Worm (Caenorhabditis elegans) whole organism, L1 larva: ENCODE measurements around the gene T03E6.8.

ENCODE experiments used
- ceh-82 ChIP-seq, 3 experiments: fragments of 150-350 bp in 1 of 3; sonication (generic microtip) in 2 of 3; optimal IDR thresholded peaks; 2 replicates each; lab custom pipeline; 2014 to 2017; ENCODE audit warnings: missing biosample characterization in 3 of 3, missing genetic modification characterization in 3 of 3
- jun-1 ChIP-seq: fragments of 150-350 bp; optimal IDR thresholded peaks from 2 replicates; lab custom pipeline; 2014; ENCODE audit warnings: missing biosample characterization, missing genetic modification reagents, missing genetic modification characterization
- nhr-47 ChIP-seq: sonication (generic microtip); optimal IDR thresholded peaks from 2 replicates; lab custom pipeline; 2016; ENCODE audit warnings: mild to moderate bottlenecking, missing genetic modification characterization, moderate library complexity, missing compliant biosample characterization
- pqm-1 ChIP-seq: sonication (generic microtip); optimal IDR thresholded peaks from 3 replicates; lab custom pipeline; 2017; ENCODE audit warnings: missing biosample characterization, missing genetic modification characterization
- unc-130 ChIP-seq: fragments of 150-350 bp; optimal IDR thresholded peaks from 2 replicates; lab custom pipeline; 2017; ENCODE audit warnings: missing biosample characterization, missing genetic modification characterization, inconsistent platforms

DNA sequence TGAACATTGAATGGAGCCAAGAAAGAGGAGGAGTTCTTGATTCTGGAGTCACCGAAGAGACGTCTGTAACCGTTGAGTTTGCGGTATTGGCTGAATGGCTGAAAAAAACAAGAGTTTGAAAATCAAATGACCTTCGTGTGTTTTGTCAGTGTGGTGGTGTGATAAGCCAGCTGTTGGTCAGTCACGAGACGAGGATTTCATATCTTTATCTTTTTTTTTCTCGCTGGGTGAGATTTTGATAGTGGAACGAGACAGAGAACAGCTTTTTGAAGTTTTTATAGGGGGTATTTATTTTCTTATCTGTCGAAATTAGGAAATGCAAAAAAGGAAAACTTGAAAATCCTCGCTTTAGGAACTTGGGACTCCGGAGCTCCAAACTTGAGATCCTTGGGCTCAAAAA, 8.5 kb downstream of the T03E6.8 start:
- TF ChIP-seq ceh-82 (tag; optimal IDR thresholded peaks at IDR 0.05; lab: Kevin White, UChicago) = no peak
- TF ChIP-seq jun-1 (tag; lab: Kevin White, UChicago) = no peak
- TF ChIP-seq unc-130 (tag; lab: Kevin White, UChicago) = no peak
- no peak for TF ChIP-seq nhr-47
- TF ChIP-seq pqm-1 (tag; lab: Kevin White, UChicago) = no peak
